Fruit fly (Drosophila melanogaster) whole organism, pupa: ENCODE data around the gene veli.

Experiments used
- CG10348 ChIP-seq: fragments of 200-800 bp; sonication (Bioruptor generic); IDR thresholded peaks from 2 replicates; pipeline ENCODE4 v1.3.6; 2022; ENCODE audit warnings: missing biosample characterization, missing genetic modification characterization
- CG12605 ChIP-seq: fragments of 200-800 bp; sonication (Bioruptor generic); IDR thresholded peaks from 2 replicates; pipeline ENCODE4 v1.3.6; 2022; ENCODE audit warnings: missing biosample characterization, missing genetic modification characterization
- CG13204 ChIP-seq: fragments of 200-800 bp; sonication (Bioruptor generic); optimal IDR thresholded peaks from 2 replicates; lab custom pipeline; 2018; ENCODE audit warnings: missing biosample characterization, mild to moderate bottlenecking, missing genetic modification characterization, moderate library complexity
- CG14655 ChIP-seq: fragments of 200-800 bp; sonication (Bioruptor generic); optimal IDR thresholded peaks from 3 replicates; lab custom pipeline; 2017; ENCODE audit warnings: mild to moderate bottlenecking, missing biosample characterization, missing genetic modification reagents, missing genetic modification characterization
- CG15710 ChIP-seq: fragments of 200-800 bp; sonication (Bioruptor generic); optimal IDR thresholded peaks from 2 replicates; lab custom pipeline; 2018; ENCODE audit warnings: missing biosample characterization, mild to moderate bottlenecking, missing genetic modification characterization, moderate library complexity
- CG17806 ChIP-seq: fragments of 200-800 bp; sonication (Bioruptor generic); optimal IDR thresholded peaks from 2 replicates; lab custom pipeline; 2018; ENCODE audit warnings: missing biosample characterization, mild to moderate bottlenecking, missing genetic modification characterization, moderate library complexity
- CG32121 ChIP-seq: fragments of 200-800 bp; sonication (Bioruptor generic); IDR thresholded peaks from 2 replicates; pipeline ENCODE4 v1.3.6; 2022; ENCODE audit warnings: missing biosample characterization, missing genetic modification characterization
- CG34367 ChIP-seq: fragments of 200-800 bp; sonication (Bioruptor generic); optimal IDR thresholded peaks from 2 replicates; lab custom pipeline; 2018; ENCODE audit warnings: missing biosample characterization, mild to moderate bottlenecking, missing genetic modification characterization
- CG4496 ChIP-seq: fragments of 200-800 bp; sonication (Bioruptor generic); IDR thresholded peaks from 3 replicates; pipeline ENCODE4 v1.3.6; 2022; ENCODE audit warnings: missing biosample characterization, missing genetic modification characterization
- CG8159 ChIP-seq: fragments of 200-800 bp; sonication (Bioruptor generic); optimal IDR thresholded peaks from 3 replicates; lab custom pipeline; 2018; ENCODE audit warnings: missing biosample characterization, mild to moderate bottlenecking, missing genetic modification characterization, moderate library complexity
- CG8301 ChIP-seq: fragments of 200-800 bp; sonication (Bioruptor generic); optimal IDR thresholded peaks from 2 replicates; lab custom pipeline; 2018; ENCODE audit warnings: missing biosample characterization, mild to moderate bottlenecking, missing genetic modification characterization
- CG9948 ChIP-seq: fragments of 200-800 bp; sonication (Bioruptor generic); optimal IDR thresholded peaks from 2 replicates; lab custom pipeline; 2018; ENCODE audit warnings: missing biosample characterization, mild to moderate bottlenecking, missing genetic modification characterization, moderate library complexity
- D1 ChIP-seq: fragments of 200-800 bp; sonication (Bioruptor generic); optimal IDR thresholded peaks from 2 replicates; lab custom pipeline; 2018; ENCODE audit warnings: missing biosample characterization, mild to moderate bottlenecking, missing genetic modification characterization, moderate library complexity
- EcR ChIP-seq: fragments of 200-800 bp; sonication (Bioruptor generic); optimal IDR thresholded peaks from 3 replicates; lab custom pipeline; 2019; ENCODE audit warnings: missing biosample characterization, missing genetic modification characterization, mild to moderate bottlenecking, moderate library complexity, missing genetic modification reagents
- Ets98B ChIP-seq: fragments of 200-800 bp; sonication (Bioruptor generic); IDR thresholded peaks from 2 replicates; pipeline ENCODE4 v1.3.6; 2022; ENCODE audit warnings: missing biosample characterization, missing genetic modification characterization
- Pif1A ChIP-seq: fragments of 200-800 bp; sonication (Bioruptor generic); optimal IDR thresholded peaks from 3 replicates; lab custom pipeline; 2016; ENCODE audit warnings: missing biosample characterization, missing genetic modification characterization
- Pif1B ChIP-seq: fragments of 200-800 bp; sonication (Bioruptor generic); optimal IDR thresholded peaks from 3 replicates; lab custom pipeline; 2016; ENCODE audit warnings: missing biosample characterization, missing genetic modification characterization
- Snoo ChIP-seq: fragments of 200-800 bp; sonication (Bioruptor generic); optimal IDR thresholded peaks from 3 replicates; lab custom pipeline; 2017; ENCODE audit warnings: missing biosample characterization, mild to moderate bottlenecking, missing genetic modification characterization, inconsistent platforms
- fd96Ca ChIP-seq: fragments of 200-800 bp; sonication (Bioruptor generic); IDR thresholded peaks from 3 replicates; pipeline ENCODE4 v1.3.6; 2022; ENCODE audit warnings: missing biosample characterization, missing genetic modification characterization
- gl ChIP-seq: fragments of 200-800 bp; sonication (Bioruptor generic); optimal IDR thresholded peaks from 2 replicates; lab custom pipeline; 2018; ENCODE audit warnings: missing biosample characterization, mild to moderate bottlenecking, missing genetic modification characterization
- rn ChIP-seq: fragments of 200-800 bp; sonication (Bioruptor generic); IDR thresholded peaks from 2 replicates; pipeline ENCODE4 v1.3.6; 2022; ENCODE audit warnings: missing biosample characterization, missing genetic modification characterization

veli gene

DNA sequence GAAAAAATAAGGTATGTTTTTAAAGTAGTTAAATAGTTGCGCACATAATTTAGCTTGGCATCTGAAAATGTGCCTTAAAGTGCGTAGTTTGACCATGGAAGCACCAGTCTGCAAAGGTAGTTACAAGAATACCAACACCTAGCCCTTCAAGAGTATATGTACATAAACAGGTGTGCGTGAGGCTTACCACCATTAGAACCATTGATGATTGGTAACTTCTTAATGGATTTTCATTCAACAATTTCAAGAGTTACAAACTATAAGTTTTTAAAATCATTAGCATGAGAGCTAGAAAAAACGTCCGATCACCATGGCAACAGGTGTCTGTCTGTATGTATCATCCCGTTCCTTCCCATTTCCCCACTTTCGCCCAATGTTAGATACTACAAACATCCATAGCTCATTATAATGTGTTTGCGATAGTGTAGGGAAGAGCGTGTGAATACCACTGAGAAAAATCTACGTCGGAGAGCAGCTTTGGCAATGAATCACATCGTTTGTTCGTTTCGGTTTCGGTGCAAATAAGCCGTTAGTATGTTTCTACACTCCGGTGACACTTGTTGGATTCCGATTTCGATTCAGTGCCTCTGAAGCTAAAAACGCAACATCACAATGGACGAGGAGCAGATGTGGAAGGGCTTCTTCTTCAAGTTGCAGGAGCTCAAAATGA is 8.8 kb downstream of the veli start:
- TF ChIP-seq D1, result no peak
- TF ChIP-seq Snoo, result no peak
- TF ChIP-seq CG8301 (tag; lab: Kevin White, UChicago), result no peak
- no peak for TF ChIP-seq CG9948
- TF ChIP-seq CG14655 (GFP tag; lab: Kevin White, UChicago), result no peak
- no peak for TF ChIP-seq Pif1B (GFP tag; lab: Kevin White, UChicago)
- no peak for TF ChIP-seq CG15710
- no peak for TF ChIP-seq CG10348 (GFP tag; lab: Robert Waterston, UW)
- no peak for TF ChIP-seq CG8159 (tag; lab: Kevin White, UChicago)
- TF ChIP-seq CG12605 (GFP tag; lab: Robert Waterston, UW), result no peak
- no peak for TF ChIP-seq CG34367 (tag; lab: Kevin White, UChicago)
- TF ChIP-seq CG32121 (GFP tag; lab: Robert Waterston, UW), result no peak
- no peak for TF ChIP-seq rn (GFP tag; lab: Robert Waterston, UW)
- no peak for TF ChIP-seq CG17806 (tag; lab: Kevin White, UChicago)
- no peak for TF ChIP-seq CG13204 (GFP tag; lab: Kevin White, UChicago)
- no peak for TF ChIP-seq Ets98B (GFP tag; lab: Robert Waterston, UW)
- no peak for TF ChIP-seq Pif1A (GFP tag; lab: Kevin White, UChicago)
- no peak for TF ChIP-seq CG4496 (GFP tag; lab: Robert Waterston, UW)

DNA sequence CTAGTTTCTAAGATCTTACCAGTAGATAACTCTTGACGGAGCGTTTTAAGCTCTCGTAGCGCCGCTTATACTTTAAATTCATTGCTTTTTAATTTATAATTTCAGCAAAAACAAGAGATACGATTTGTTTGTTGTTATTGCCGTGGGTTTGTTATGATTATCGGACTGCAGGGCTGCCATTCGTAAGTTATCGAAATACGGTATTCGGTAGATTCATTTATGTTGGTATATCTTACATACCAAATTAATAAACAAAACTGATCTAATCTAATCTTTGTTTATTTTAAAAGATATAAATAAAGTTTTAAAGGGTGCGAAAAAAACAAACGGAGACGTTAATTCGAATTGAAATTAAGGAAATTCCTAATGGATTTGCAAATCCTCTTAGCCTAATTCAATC is 9.4 kb downstream of the veli start, which contains the start of the genes CG31111 and stac:
Gene CG31111, minus strand, starts transcription at position 162 of the 400 bp plus-strand sequence.
Gene stac, plus strand, starts transcription at position 271 of the 400 bp plus-strand sequence.
- no peak for TF ChIP-seq D1
- TF ChIP-seq Pif1A (GFP tag; lab: Kevin White, UChicago), result no peak
- no peak for TF ChIP-seq gl (tag; lab: Kevin White, UChicago)
- no peak for TF ChIP-seq CG15710
- no peak for TF ChIP-seq EcR
- no peak for TF ChIP-seq fd96Ca
- TF ChIP-seq CG8159 (tag; lab: Kevin White, UChicago), result no peak
- TF ChIP-seq CG17806 (tag; lab: Kevin White, UChicago), result no peak
- TF ChIP-seq CG4496 (GFP tag; lab: Robert Waterston, UW), result no peak
- TF ChIP-seq Ets98B (GFP tag; lab: Robert Waterston, UW), result no peak
- no peak for TF ChIP-seq CG34367 (tag; lab: Kevin White, UChicago)
- no peak for TF ChIP-seq CG13204 (GFP tag; lab: Kevin White, UChicago)
- TF ChIP-seq CG8301 (tag; lab: Kevin White, UChicago), result no peak
- TF ChIP-seq CG12605 (GFP tag; lab: Robert Waterston, UW), result no peak
- TF ChIP-seq CG9948, result no peak
- TF ChIP-seq rn (GFP tag; lab: Robert Waterston, UW), result no peak
- TF ChIP-seq CG32121 (GFP tag; lab: Robert Waterston, UW), result no peak
- TF ChIP-seq CG10348 (GFP tag; lab: Robert Waterston, UW), result no peak
- TF ChIP-seq CG14655 (GFP tag; lab: Kevin White, UChicago), result no peak

DNA sequence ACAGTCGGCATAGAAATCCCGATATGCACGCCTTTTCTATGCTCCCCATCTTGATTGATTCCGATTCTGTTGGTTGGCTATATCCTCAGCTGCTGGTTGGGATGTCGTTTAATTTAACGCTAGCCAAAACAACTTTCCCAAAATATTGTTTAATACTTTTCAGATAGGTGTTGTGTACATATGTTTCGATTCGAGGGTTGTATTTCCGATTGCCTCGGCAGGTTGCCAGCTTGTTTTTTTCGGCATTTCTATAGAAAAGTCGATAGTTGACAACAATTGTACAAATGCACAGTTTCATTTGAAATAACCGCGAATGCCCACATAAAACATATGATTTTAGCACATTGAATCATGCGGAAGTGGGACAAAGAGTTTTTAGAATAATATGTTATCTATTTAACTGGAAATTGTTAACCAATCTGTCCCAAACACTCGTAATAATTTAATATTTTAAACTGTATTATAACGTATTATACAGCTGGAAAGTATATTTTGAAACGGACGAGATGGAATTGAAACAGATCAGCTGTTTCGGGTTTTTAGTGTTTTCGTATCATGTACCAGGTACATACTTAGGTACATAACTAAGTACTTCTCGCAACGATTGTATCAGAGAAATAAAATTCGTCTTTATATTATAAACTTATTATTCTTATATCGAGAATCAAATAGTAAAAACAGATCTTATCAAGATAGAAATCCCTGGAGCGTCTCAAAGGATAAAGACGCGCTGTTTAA is 10.8 kb downstream of the veli start, which contains the start of gene CG31109:
Gene CG31109, minus strand, starts transcription at position 203 of the 738 bp plus-strand sequence.
- no peak for TF ChIP-seq Snoo
- peak; percentile 36; the same call in 1 of the 2 replicates for TF ChIP-seq Ets98B (GFP tag; lab: Robert Waterston, UW)

DNA sequence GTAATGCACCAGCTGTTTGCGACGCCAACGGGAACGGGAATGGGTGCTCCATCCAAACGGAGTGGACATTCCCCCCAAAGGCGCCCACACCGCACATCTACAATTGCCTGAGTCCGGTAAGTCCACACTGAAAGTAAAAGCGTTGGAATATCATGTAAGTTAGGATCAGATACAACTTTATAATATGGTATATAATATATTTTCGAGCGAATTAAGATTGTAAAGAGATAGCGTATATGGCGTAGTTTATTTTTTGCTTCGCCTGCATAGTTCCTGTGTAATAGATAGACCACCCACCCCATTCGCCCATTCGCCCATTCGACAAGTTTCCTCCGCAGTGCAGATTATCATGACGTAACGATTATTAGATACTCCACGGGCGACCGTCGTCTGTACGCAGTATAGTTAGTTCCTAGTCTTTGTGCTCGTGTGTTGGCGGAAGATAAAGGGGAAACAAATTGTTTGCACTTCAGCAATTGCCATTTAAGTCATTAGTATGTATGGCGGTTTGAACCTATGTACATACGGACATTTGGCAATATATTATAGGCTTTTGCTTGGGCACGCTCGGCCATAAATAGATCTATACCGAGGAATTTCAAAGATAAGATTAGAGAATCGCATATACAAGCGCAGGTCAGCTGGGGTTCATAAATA is 13.8 kb downstream of the veli start:
- peak; percentile 27 for TF ChIP-seq Pif1B (GFP tag; lab: Kevin White, UChicago)
- no peak for TF ChIP-seq gl (tag; lab: Kevin White, UChicago)
- TF ChIP-seq D1, result no peak
- TF ChIP-seq CG9948, result no peak
- TF ChIP-seq CG13204 (GFP tag; lab: Kevin White, UChicago), result no peak
- peak; percentile 56 for TF ChIP-seq CG8301 (tag; lab: Kevin White, UChicago)
- TF ChIP-seq CG10348 (GFP tag; lab: Robert Waterston, UW), result no peak
- no peak for TF ChIP-seq CG34367 (tag; lab: Kevin White, UChicago)
- no peak for TF ChIP-seq CG14655 (GFP tag; lab: Kevin White, UChicago)
- no peak for TF ChIP-seq fd96Ca
- peak; percentile 72; the same call in 2 of the 3 replicates for TF ChIP-seq CG4496 (GFP tag; lab: Robert Waterston, UW)
- TF ChIP-seq CG17806 (tag; lab: Kevin White, UChicago), result no peak
- TF ChIP-seq CG32121 (GFP tag; lab: Robert Waterston, UW), result peak; percentile 73
- peak; percentile 80 for TF ChIP-seq Ets98B (GFP tag; lab: Robert Waterston, UW)
- no peak for TF ChIP-seq CG15710
- TF ChIP-seq Snoo, result no peak
- TF ChIP-seq CG8159 (tag; lab: Kevin White, UChicago), result no peak
- no peak for TF ChIP-seq rn (GFP tag; lab: Robert Waterston, UW)
- no peak for TF ChIP-seq EcR
- no peak for TF ChIP-seq Pif1A (GFP tag; lab: Kevin White, UChicago)
- TF ChIP-seq CG12605 (GFP tag; lab: Robert Waterston, UW), result no peak

DNA sequence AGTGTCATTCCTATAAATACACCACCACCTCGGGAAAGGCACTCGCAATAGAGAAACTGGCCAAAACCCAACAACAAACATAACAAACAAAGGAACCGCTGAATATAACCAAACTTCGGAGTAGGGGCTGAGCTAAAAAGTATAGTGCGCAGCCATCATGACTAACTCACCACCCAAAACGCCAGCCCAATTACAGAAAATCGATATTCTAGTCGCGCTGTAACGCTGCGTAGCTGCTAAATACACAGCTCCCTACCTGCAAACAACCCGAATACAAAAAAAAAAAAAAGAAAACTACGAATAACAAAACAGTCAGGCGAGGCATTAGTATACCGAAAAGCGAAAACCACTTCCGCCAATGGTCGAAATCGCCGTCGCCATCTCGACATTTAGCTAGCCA is 14.7 kb downstream of the veli start:
- TF ChIP-seq CG12605 (GFP tag; lab: Robert Waterston, UW) (no peak), CG8159 (tag; lab: Kevin White, UChicago) (no peak), CG9948 (no peak), CG32121 (GFP tag; lab: Robert Waterston, UW) (no peak), CG13204 (GFP tag; lab: Kevin White, UChicago) (no peak), Pif1B (GFP tag; lab: Kevin White, UChicago) (no peak), Ets98B (GFP tag; lab: Robert Waterston, UW) (no peak), CG34367 (tag; lab: Kevin White, UChicago) (no peak), CG14655 (GFP tag; lab: Kevin White, UChicago) (no peak), CG4496 (GFP tag; lab: Robert Waterston, UW) (no peak), CG15710 (no peak), D1 (no peak), rn (GFP tag; lab: Robert Waterston, UW) (no peak), EcR (no peak), fd96Ca (no peak), CG10348 (GFP tag; lab: Robert Waterston, UW) (no peak), gl (tag; lab: Kevin White, UChicago) (no peak), CG17806 (tag; lab: Kevin White, UChicago) (no peak)
